Worm (Caenorhabditis elegans): ENCODE data around the gene str-115.

DNA sequence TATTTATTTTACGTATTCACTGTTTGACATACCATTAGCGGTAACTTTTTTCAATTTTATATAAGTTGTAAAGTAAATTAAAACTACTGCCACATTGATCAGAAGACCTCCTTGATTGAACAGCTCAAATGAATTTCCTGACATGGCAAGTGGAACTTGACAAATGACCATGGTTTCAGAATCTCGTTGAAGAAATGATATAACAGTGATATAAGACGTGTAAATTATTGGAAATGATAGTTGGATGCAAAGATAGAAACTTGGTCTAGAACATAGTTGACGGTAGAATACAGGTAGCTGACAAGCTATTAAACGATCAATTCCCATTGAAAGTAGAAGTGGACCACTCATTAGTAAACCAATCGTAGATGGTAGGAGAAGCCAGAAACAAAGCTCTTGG is 17.1 kb upstream of the str-115 start:
- no peak for TF ChIP-seq eyg-1 (tag; optimal IDR thresholded peaks at IDR 0.05)
- TF ChIP-seq F13H6.1 (tag; optimal IDR thresholded peaks at IDR 0.05): no peak
- TF ChIP-seq ceh-18 (tag; optimal IDR thresholded peaks at IDR 0.05): no peak
- no peak for TF ChIP-seq fax-1 (tag; optimal IDR thresholded peaks at IDR 0.05)
- TF ChIP-seq ama-1 (optimal IDR thresholded peaks at IDR 0.05): no peak
- no peak for TF ChIP-seq fkh-10 (GFP tag; optimal IDR thresholded peaks at IDR 0.05)
- TF ChIP-seq unc-3 (GFP tag; conservative IDR thresholded peaks at IDR 0.05): no peak
- TF ChIP-seq unc-3 (tag; optimal IDR thresholded peaks at IDR 0.05): no peak
- no peak for TF ChIP-seq K02D7.2 (tag; optimal IDR thresholded peaks at IDR 0.05)
- TF ChIP-seq ceh-45 (GFP tag; IDR thresholded peaks at IDR 0.05): no peak
- no peak for TF ChIP-seq npax-4 (tag; optimal IDR thresholded peaks at IDR 0.05)
- no peak for TF ChIP-seq ceh-34 (tag; optimal IDR thresholded peaks at IDR 0.05)
- TF ChIP-seq nhr-11 (tag; optimal IDR thresholded peaks at IDR 0.05): no peak
